Worm (Caenorhabditis elegans) whole organism, L3 larva: ENCODE measurements around the gene F46B6.13.

Experiments used
- elt-3 ChIP-seq, 3 experiments: fragments of 150-350 bp in 1 of 3; sonication (generic microtip) in 2 of 3; optimal IDR thresholded peaks; 2 replicates in 2 of 3; 4 replicates in 1 of 3; lab custom pipeline; 2014 to 2017; ENCODE audit warnings: missing biosample characterization in 3 of 3, missing genetic modification characterization in 3 of 3
- nhr-25 ChIP-seq: sonication (generic microtip); optimal IDR thresholded peaks from 2 replicates; lab custom pipeline; 2017; ENCODE audit warnings: missing biosample characterization, missing genetic modification characterization
- nhr-76 ChIP-seq: fragments of 150-350 bp; sonication (generic microtip); optimal IDR thresholded peaks from 5 replicates; lab custom pipeline; 2014; ENCODE audit warnings: missing biosample characterization, missing genetic modification characterization

- TF ChIP-seq nhr-76 (tag; lab: Kevin White, UChicago) (no peak), elt-3 (tag; optimal IDR thresholded peaks at IDR 0.05; lab: Kevin White, UChicago) (no peak), nhr-25 (tag; lab: Kevin White, UChicago) (peak; percentile 99)
These were observed 9.2 kb downstream of the F46B6.13 start, which contains the start of gene ztf-7 for ce11 chrV:9789657-9790261.
